Fruit fly (Drosophila melanogaster): Measurements from ENCODE around the gene CG4553.
A peak's percentile ranks its signal among the peaks of the same experiment; 100 is the strongest.

CG4553 gene

dm6 chr3R:25472635-25473552 is 3.8 kb downstream of the CG4553 start, which contains the start of the genes Fur1 and Vps33B (continued):
- TF ChIP-seq crol (GFP tag; IDR thresholded peaks at IDR 0.05) (peak; percentile 55; the same call in 1 of the 2 replicates), D (optimal IDR thresholded peaks at IDR 0.05) (no peak), D (GFP tag; optimal IDR thresholded peaks at IDR 0.05) (peak; percentile 95), CG7928 (GFP tag; optimal IDR thresholded peaks at IDR 0.05) (peak; percentile 78), CG10321 (GFP tag; IDR thresholded peaks at IDR 0.05) (peak; percentile 78), Sox102F (GFP tag; optimal IDR thresholded peaks at IDR 0.05) (peak; percentile 97), Ets65A (GFP tag) (peak; percentile 100), unpg (GFP tag; optimal IDR thresholded peaks at IDR 0.05) (peak; percentile 96), Camta (GFP tag; optimal IDR thresholded peaks at IDR 0.05) (peak; percentile 98), CG2199 (GFP tag; IDR thresholded peaks at IDR 0.05) (peak; percentile 78; the same call in 1 of the 3 replicates), Myb (GFP tag; optimal IDR thresholded peaks at IDR 0.05) (peak; percentile 91), CG2712 (tag; optimal IDR thresholded peaks at IDR 0.05) (peak; percentile 98), CG31388 (GFP tag; optimal IDR thresholded peaks at IDR 0.05) (peak; percentile 96), ken (GFP tag; IDR thresholded peaks at IDR 0.05) (peak; percentile 90; the same call in 2 of the 3 replicates), otp (GFP tag; IDR thresholded peaks at IDR 0.05) (peak; percentile 88), pita (GFP tag; optimal IDR thresholded peaks at IDR 0.05) (no peak), unc-4 (GFP tag; IDR thresholded peaks at IDR 0.05; ENCODE audit: partially characterized antibody) (peak; percentile 70), ro (GFP tag; IDR thresholded peaks at IDR 0.05) (peak; percentile 76), ssp (GFP tag; IDR thresholded peaks at IDR 0.05) (peak; percentile 90), pan (optimal IDR thresholded peaks at IDR 0.05) (no peak), pan (GFP tag; optimal IDR thresholded peaks at IDR 0.05 in 1 of 2, IDR thresholded peaks at IDR 0.05 in 1 of 2) (peak in 1 of 2 experiments; percentile 95), CG9797 (GFP tag; optimal IDR thresholded peaks at IDR 0.05) (peak; percentile 61), Hmx (GFP tag; optimal IDR thresholded peaks at IDR 0.05) (peak; percentile 96), CG12769 (tag; optimal IDR thresholded peaks at IDR 0.05) (peak; percentile 96), Dll (GFP tag; IDR thresholded peaks at IDR 0.05; ENCODE audit: partially characterized antibody) (peak; percentile 85), CG2202 (tag; optimal IDR thresholded peaks at IDR 0.05) (peak; percentile 91), emc (GFP tag; optimal IDR thresholded peaks at IDR 0.05) (peak; percentile 96), en (GFP tag; optimal IDR thresholded peaks at IDR 0.05) (peak; percentile 94), CG9609 (GFP tag; optimal IDR thresholded peaks at IDR 0.05) (peak; percentile 98), HLH54F (GFP tag; optimal IDR thresholded peaks at IDR 0.05) (peak; percentile 99), Lim3 (GFP tag; IDR thresholded peaks at IDR 0.05) (peak; percentile 80), Dbx (GFP tag; IDR thresholded peaks at IDR 0.05) (peak; percentile 95), eve (GFP tag; optimal IDR thresholded peaks at IDR 0.05) (peak in 1 of 2 experiments; percentile 99), CG4424 (GFP tag; optimal IDR thresholded peaks at IDR 0.05) (peak; percentile 99), CG1792 (GFP tag; optimal IDR thresholded peaks at IDR 0.05) (peak; percentile 96), CG5245 (GFP tag; optimal IDR thresholded peaks at IDR 0.05) (peak; percentile 95), Eip74EF (GFP tag; optimal IDR thresholded peaks at IDR 0.05) (peak in 1 of 2 experiments; percentile 90), wek (GFP tag; optimal IDR thresholded peaks at IDR 0.05) (peak; percentile 82), trem (tag; optimal IDR thresholded peaks at IDR 0.05) (peak; percentile 95), CG8924 (tag; optimal IDR thresholded peaks at IDR 0.05) (peak; percentile 97), gt (GFP tag; IDR thresholded peaks at IDR 0.05) (peak; percentile 88), CG31224 (GFP tag; IDR thresholded peaks at IDR 0.05) (peak; percentile 86), Dip2 (GFP tag; IDR thresholded peaks at IDR 0.05) (peak; percentile 76; the same call in 1 of the 2 replicates), CG6854 (GFP tag; optimal IDR thresholded peaks at IDR 0.05) (peak; percentile 94), Jarid2 (GFP tag; optimal IDR thresholded peaks at IDR 0.05) (peak; percentile 99), hb (GFP tag; IDR thresholded peaks at IDR 0.05; ENCODE audit: partially characterized antibody) (peak; percentile 76; the same call in 2 of the 3 replicates), yki (optimal IDR thresholded peaks at IDR 0.05) (peak; percentile 33), CG14667 (GFP tag; IDR thresholded peaks at IDR 0.05) (no peak; the same call in 1 of the 2 replicates), tna (GFP tag; IDR thresholded peaks at IDR 0.05; ENCODE audit: partially characterized antibody) (peak; percentile 69)

All from whole organism, embryonic.